Worm (Caenorhabditis elegans) whole organism, midembryonic: ENCODE measurements around the gene fbn-1.

Source experiments
- T22C8.4 ChIP-seq: fragments of 200-800 bp; sonication (Bioruptor generic); IDR thresholded peaks from 2 replicates; pipeline ENCODE4 v1.3.6; 2022; ENCODE audit warnings: missing genetic modification characterization, missing compliant biosample characterization
- cog-1 ChIP-seq: sonication (generic microtip); optimal IDR thresholded peaks from 2 replicates; lab custom pipeline; 2016; ENCODE audit warnings: missing genetic modification characterization, missing compliant biosample characterization
- flt-1 ChIP-seq: fragments of 200-800 bp; sonication (Bioruptor generic); IDR thresholded peaks from 2 replicates; pipeline ENCODE4 v1.3.6; 2022; ENCODE audit warnings: missing genetic modification characterization, missing compliant biosample characterization
- klf-2 ChIP-seq: fragments of 200-800 bp; sonication (Bioruptor generic); conservative IDR thresholded peaks from 2 replicates; pipeline ENCODE4 v1.3.6; 2022; ENCODE audit warnings: missing genetic modification reagents, missing genetic modification characterization, missing compliant biosample characterization
- med-1 ChIP-seq: sonication (generic microtip); optimal IDR thresholded peaks from 2 replicates; lab custom pipeline; 2017; ENCODE audit warnings: missing genetic modification characterization, mild to moderate bottlenecking, missing compliant biosample characterization, antibody characterized with exemption, missing genetic modification reagents; ENCODE audit not compliant: insufficient read depth
- ref-1 ChIP-seq: fragments of 200-800 bp; sonication (Bioruptor generic); conservative IDR thresholded peaks from 2 replicates; pipeline ENCODE4 v1.3.6; 2022; ENCODE audit warnings: missing genetic modification reagents, missing genetic modification characterization, missing compliant biosample characterization
- tab-1 ChIP-seq: fragments of 200-800 bp; sonication (Bioruptor generic); IDR thresholded peaks from 2 replicates; pipeline ENCODE4 v1.3.6; 2022; ENCODE audit warnings: missing genetic modification characterization, missing compliant biosample characterization
- ztf-23 ChIP-seq: fragments of 200-800 bp; sonication (Bioruptor generic); IDR thresholded peaks from 2 replicates; pipeline ENCODE4 v1.3.6; 2022; ENCODE audit warnings: missing genetic modification reagents, missing genetic modification characterization, missing compliant biosample characterization
- ztf-29 ChIP-seq: fragments of 200-800 bp; sonication (Bioruptor generic); IDR thresholded peaks from 2 replicates; pipeline ENCODE4 v1.3.6; 2022; ENCODE audit warnings: missing genetic modification reagents, missing genetic modification characterization, missing compliant biosample characterization

The fbn-1 gene

ce11 chrIII:7672411-7672810, 47.2 kb downstream of the fbn-1 start:
- TF ChIP-seq ztf-29 (GFP tag; lab: Robert Waterston, UW) (no peak), flt-1 (GFP tag; lab: Robert Waterston, UW) (no peak), T22C8.4 (GFP tag; lab: Robert Waterston, UW) (no peak), klf-2 (GFP tag; lab: Robert Waterston, UW) (no peak), med-1 (GFP tag; lab: Kevin White, UChicago) (no peak), cog-1 (no peak), tab-1 (GFP tag; lab: Robert Waterston, UW) (no peak), ref-1 (GFP tag; lab: Robert Waterston, UW) (no peak), ztf-23 (GFP tag; lab: Robert Waterston, UW) (no peak)
